Fruit fly (Drosophila melanogaster) whole organism, embryonic: Measurements from ENCODE around the gene eIF3l.
A peak's percentile ranks its signal among the peaks of the same experiment; 100 is the strongest.

Experiments
- Adf1 ChIP-seq: fragments of 200-800 bp; sonication (Bioruptor generic); IDR thresholded peaks from 2 replicates; pipeline ENCODE4 v1.3.6; 2022; ENCODE audit warnings: missing biosample characterization, missing genetic modification characterization
- Atf6 ChIP-seq: fragments of 200-800 bp; sonication (Bioruptor generic); IDR thresholded peaks from 2 replicates; pipeline ENCODE4 v1.3.6; 2022; ENCODE audit warnings: missing biosample characterization, missing genetic modification characterization
- CG10209 ChIP-seq: fragments of 200-800 bp; sonication (Bioruptor generic); optimal IDR thresholded peaks from 3 replicates; lab custom pipeline; 2017; ENCODE audit warnings: missing biosample characterization, mild to moderate bottlenecking, missing genetic modification characterization, missing genetic modification reagents
- CG11247 ChIP-seq: fragments of 200-800 bp; sonication (Bioruptor generic); IDR thresholded peaks from 2 replicates; pipeline ENCODE4 v1.3.6; 2022; ENCODE audit warnings: missing biosample characterization, missing genetic modification characterization
- CG12659 ChIP-seq: fragments of 200-800 bp; sonication (Bioruptor generic); optimal IDR thresholded peaks from 3 replicates; lab custom pipeline; 2017; ENCODE audit warnings: mild to moderate bottlenecking, missing biosample characterization, missing genetic modification reagents, missing genetic modification characterization
- CG14050 ChIP-seq: fragments of 200-800 bp; sonication (Bioruptor generic); IDR thresholded peaks from 3 replicates; pipeline ENCODE4 v1.3.6; 2022; ENCODE audit warnings: missing biosample characterization, missing genetic modification characterization
- CG17186 ChIP-seq: fragments of 200-800 bp; sonication (Bioruptor generic); optimal IDR thresholded peaks from 3 replicates; lab custom pipeline; 2017; ENCODE audit warnings: missing biosample characterization, missing genetic modification reagents, missing genetic modification characterization
- CG18262 ChIP-seq: fragments of 200-800 bp; optimal IDR thresholded peaks from 3 replicates; lab custom pipeline; 2019; ENCODE audit warnings: missing biosample characterization, mild to moderate bottlenecking, missing genetic modification characterization, moderate library complexity
- CG18599 ChIP-seq: fragments of 200-800 bp; sonication (Bioruptor generic); optimal IDR thresholded peaks from 3 replicates; lab custom pipeline; 2017; ENCODE audit warnings: missing biosample characterization, missing genetic modification characterization, mild to moderate bottlenecking, moderate library complexity, missing genetic modification reagents
- CG32532 ChIP-seq: fragments of 200-800 bp; sonication (Bioruptor generic); IDR thresholded peaks from 2 replicates; pipeline ENCODE4 v1.3.6; 2022; ENCODE audit warnings: missing biosample characterization, missing genetic modification characterization
- CG32772 ChIP-seq: fragments of 200-800 bp; sonication (Bioruptor generic); IDR thresholded peaks from 2 replicates; pipeline ENCODE4 v1.3.6; 2022; ENCODE audit warnings: missing biosample characterization, missing genetic modification characterization
- CG34224 ChIP-seq: fragments of 200-800 bp; sonication (Bioruptor generic); IDR thresholded peaks from 3 replicates; pipeline ENCODE4 v1.3.6; 2022; ENCODE audit warnings: missing biosample characterization, missing genetic modification characterization; ENCODE audit not compliant: partially characterized antibody
- CG3838 ChIP-seq: fragments of 200-800 bp; sonication (Bioruptor generic); optimal IDR thresholded peaks from 3 replicates; lab custom pipeline; 2016; ENCODE audit warnings: missing biosample characterization, missing genetic modification characterization
- CG6175 ChIP-seq: fragments of 200-800 bp; sonication (Bioruptor generic); IDR thresholded peaks from 3 replicates; pipeline ENCODE4 v1.3.6; 2022; ENCODE audit warnings: missing biosample characterization, missing genetic modification characterization
- CG6854 ChIP-seq: fragments of 200-800 bp; sonication (Bioruptor generic); optimal IDR thresholded peaks from 3 replicates; lab custom pipeline; 2017; ENCODE audit warnings: missing biosample characterization, mild to moderate bottlenecking, missing genetic modification characterization
- CG7839 ChIP-seq: fragments of 200-800 bp; sonication (Bioruptor generic); optimal IDR thresholded peaks from 3 replicates; lab custom pipeline; 2018; ENCODE audit warnings: missing biosample characterization, mild to moderate bottlenecking, missing genetic modification characterization, moderate library complexity
- CG8359 ChIP-seq: fragments of 200-800 bp; sonication (Bioruptor generic); optimal IDR thresholded peaks from 2 replicates; lab custom pipeline; 2017; ENCODE audit warnings: missing biosample characterization, mild to moderate bottlenecking, missing genetic modification characterization, borderline replicate concordance
- CG8388 ChIP-seq: fragments of 200-800 bp; sonication (Bioruptor generic); optimal IDR thresholded peaks from 2 replicates; lab custom pipeline; 2019; ENCODE audit warnings: missing biosample characterization, mild to moderate bottlenecking, missing genetic modification characterization, moderate library complexity
- CG8478 ChIP-seq: fragments of >200 bp; optimal IDR thresholded peaks from 2 replicates; lab custom pipeline; 2018
- D ChIP-seq, 2 experiments: fragments of 200-800 bp in 1 of 2; fragments of >200 bp in 1 of 2; sonication (Bioruptor generic) in 1 of 2; optimal IDR thresholded peaks; 2 replicates in 1 of 2; 3 replicates in 1 of 2; lab custom pipeline; 2017; ENCODE audit warnings: mild to moderate bottlenecking in 1 of 2, missing biosample characterization in 1 of 2, missing genetic modification characterization in 1 of 2, missing genetic modification reagents in 1 of 2
- D19A ChIP-seq: fragments of 200-800 bp; optimal IDR thresholded peaks from 3 replicates; lab custom pipeline; 2019; ENCODE audit warnings: missing biosample characterization, mild to moderate bottlenecking, missing genetic modification characterization, moderate library complexity
- Deaf1 ChIP-seq: fragments of 200-800 bp; optimal IDR thresholded peaks from 3 replicates; lab custom pipeline; 2019; ENCODE audit warnings: missing biosample characterization, mild to moderate bottlenecking, missing genetic modification characterization, moderate library complexity
- Dip3 ChIP-seq: fragments of 200-800 bp; sonication (Bioruptor generic); optimal IDR thresholded peaks from 3 replicates; lab custom pipeline; 2016; ENCODE audit warnings: missing biosample characterization, missing genetic modification characterization
- Dll ChIP-seq: fragments of 200-800 bp; sonication (Bioruptor generic); IDR thresholded peaks from 4 replicates; pipeline ENCODE4 v1.3.6; 2022; ENCODE audit warnings: missing biosample characterization, missing genetic modification characterization; ENCODE audit not compliant: partially characterized antibody
- ERR ChIP-seq: fragments of 200-800 bp; sonication (Bioruptor generic); optimal IDR thresholded peaks from 2 replicates; lab custom pipeline; 2016; ENCODE audit warnings: missing biosample characterization, missing genetic modification characterization
- Fer1 ChIP-seq: fragments of 200-800 bp; sonication (Bioruptor generic); optimal IDR thresholded peaks from 2 replicates; lab custom pipeline; 2017; ENCODE audit warnings: missing biosample characterization, mild to moderate bottlenecking, missing genetic modification characterization
- Hmr ChIP-seq: fragments of 200-800 bp; sonication (Bioruptor generic); optimal IDR thresholded peaks from 3 replicates; lab custom pipeline; 2017; ENCODE audit warnings: mild to moderate bottlenecking, missing biosample characterization, missing genetic modification reagents, missing genetic modification characterization
- Max ChIP-seq: fragments of 200-800 bp; sonication (Bioruptor generic); optimal IDR thresholded peaks from 2 replicates; lab custom pipeline; 2016; ENCODE audit warnings: missing biosample characterization, mild to moderate bottlenecking, missing genetic modification characterization
- NFAT ChIP-seq: fragments of 200-800 bp; sonication (Bioruptor generic); IDR thresholded peaks from 2 replicates; pipeline ENCODE4 v1.3.6; 2022; ENCODE audit warnings: missing biosample characterization, missing genetic modification characterization
- Rfx ChIP-seq: fragments of 200-800 bp; sonication (Bioruptor generic); IDR thresholded peaks from 2 replicates; pipeline ENCODE4 v1.3.6; 2022; ENCODE audit warnings: missing biosample characterization, missing genetic modification characterization
- Spps ChIP-seq: fragments of 200-800 bp; sonication (Bioruptor generic); optimal IDR thresholded peaks from 2 replicates; lab custom pipeline; 2018; ENCODE audit warnings: missing biosample characterization, mild to moderate bottlenecking, missing genetic modification characterization
- Tbp ChIP-seq: fragments of >200 bp; optimal IDR thresholded peaks from 2 replicates; lab custom pipeline; 2018; ENCODE audit warnings: missing biosample characterization, missing genetic modification characterization
- dimm ChIP-seq: fragments of 200-800 bp; sonication (Bioruptor generic); IDR thresholded peaks from 2 replicates; pipeline ENCODE4 v1.3.6; 2022; ENCODE audit warnings: missing biosample characterization, missing genetic modification characterization
- dpn ChIP-seq, 2 experiments: fragments of 200-800 bp; sonication (Bioruptor generic); optimal IDR thresholded peaks; 3 replicates each; lab custom pipeline; 2016; ENCODE audit warnings: missing biosample characterization in 2 of 2, missing genetic modification characterization in 2 of 2
- fd64A ChIP-seq: fragments of 200-800 bp; sonication (Bioruptor generic); optimal IDR thresholded peaks from 3 replicates; lab custom pipeline; 2018; ENCODE audit warnings: missing biosample characterization, mild to moderate bottlenecking, missing genetic modification characterization
- grau ChIP-seq: fragments of 200-800 bp; optimal IDR thresholded peaks from 3 replicates; lab custom pipeline; 2019; ENCODE audit warnings: missing biosample characterization, mild to moderate bottlenecking, missing genetic modification characterization, moderate library complexity
- gsb ChIP-seq: fragments of 200-800 bp; sonication (Bioruptor generic); IDR thresholded peaks from 2 replicates; pipeline ENCODE4 v1.3.6; 2022; ENCODE audit warnings: missing biosample characterization, missing genetic modification characterization
- hkb ChIP-seq, 2 experiments: fragments of 200-800 bp in 1 of 2; fragments of >200 bp in 1 of 2; sonication (Bioruptor generic) in 1 of 2; IDR thresholded peaks in 1 of 2; optimal IDR thresholded peaks in 1 of 2; 2 replicates each; pipeline versions ENCODE4 v1.3.6 to Lab custom; 2017 to 2022; ENCODE audit warnings: missing biosample characterization in 1 of 2, missing genetic modification characterization in 1 of 2
- ind ChIP-seq: fragments of 200-800 bp; sonication (Bioruptor generic); optimal IDR thresholded peaks from 3 replicates; lab custom pipeline; 2016; ENCODE audit warnings: missing biosample characterization, missing genetic modification characterization
- kah ChIP-seq: fragments of 200-800 bp; sonication (Bioruptor generic); optimal IDR thresholded peaks from 2 replicates; lab custom pipeline; 2018; ENCODE audit warnings: missing biosample characterization, mild to moderate bottlenecking, missing genetic modification characterization
- lilli ChIP-seq: fragments of 200-800 bp; sonication (Bioruptor generic); optimal IDR thresholded peaks from 3 replicates; lab custom pipeline; 2016; ENCODE audit warnings: missing biosample characterization, missing genetic modification characterization
- lola ChIP-seq, 3 experiments: fragments of >200 bp in 2 of 3; fragments of 200-800 bp in 1 of 3; sonication (Bioruptor generic) in 1 of 3; optimal IDR thresholded peaks; 2 replicates each; lab custom pipeline; 2017 to 2019; ENCODE audit warnings: missing biosample characterization in 3 of 3, missing genetic modification characterization in 3 of 3, mild to moderate bottlenecking in 1 of 3, moderate library complexity in 1 of 3
- lov ChIP-seq, 2 experiments: fragments of 200-800 bp in 1 of 2; fragments of >200 bp in 1 of 2; sonication (Bioruptor generic) in 1 of 2; IDR thresholded peaks in 1 of 2; optimal IDR thresholded peaks in 1 of 2; 2 replicates in 1 of 2; 3 replicates in 1 of 2; pipeline versions ENCODE4 v1.3.6 to Lab custom; 2017 to 2022; ENCODE audit warnings: missing biosample characterization in 1 of 2, missing genetic modification characterization in 1 of 2
- psq ChIP-seq: fragments of 200-800 bp; sonication (Bioruptor generic); optimal IDR thresholded peaks from 2 replicates; lab custom pipeline; 2017; ENCODE audit warnings: missing biosample characterization, missing genetic modification characterization
- slbo ChIP-seq: fragments of 200-800 bp; sonication (Bioruptor generic); IDR thresholded peaks from 2 replicates; pipeline ENCODE4 v1.3.6; 2022; ENCODE audit warnings: missing biosample characterization, missing genetic modification characterization
- sob ChIP-seq: fragments of 200-800 bp; sonication (Bioruptor generic); IDR thresholded peaks from 2 replicates; pipeline ENCODE4 v1.3.6; 2022; ENCODE audit warnings: missing biosample characterization, missing genetic modification characterization
- sr ChIP-seq: fragments of 200-800 bp; sonication (Bioruptor generic); IDR thresholded peaks from 3 replicates; pipeline ENCODE4 v1.3.6; 2022; ENCODE audit warnings: missing biosample characterization, missing genetic modification characterization
- tx ChIP-seq: fragments of 200-800 bp; sonication (Bioruptor generic); optimal IDR thresholded peaks from 2 replicates; lab custom pipeline; 2016; ENCODE audit warnings: missing biosample characterization, missing genetic modification characterization
- zen2 ChIP-seq: fragments of 200-800 bp; sonication (Bioruptor generic); IDR thresholded peaks from 3 replicates; pipeline ENCODE4 v1.3.6; 2022; ENCODE audit warnings: missing biosample characterization, missing genetic modification characterization; ENCODE audit not compliant: partially characterized antibody

eIF3l gene

DNA sequence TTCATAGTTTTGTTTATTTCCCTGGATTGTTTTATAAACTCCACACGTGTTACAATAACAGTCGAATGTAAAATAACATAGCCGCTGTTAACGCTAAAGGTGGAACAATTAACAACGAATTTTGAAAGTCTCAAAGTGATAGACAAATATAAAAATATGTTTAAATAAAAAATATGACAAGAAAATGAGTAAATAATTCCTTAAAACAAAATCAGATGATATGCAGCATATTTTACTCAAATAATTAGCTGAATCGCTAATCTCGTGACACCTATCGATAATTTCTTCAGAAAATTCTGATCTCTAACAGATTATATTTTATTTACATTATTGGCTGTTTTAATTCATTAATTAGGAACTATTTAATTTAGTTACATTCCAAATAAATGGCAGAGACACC is 9.3 kb downstream of the eIF3l start, which contains the start of the genes CG5645 and Atg12 (continued):
- TF ChIP-seq lov (optimal IDR thresholded peaks at IDR 0.05; lab: Kevin White, UChicago) (no peak), lov (GFP tag; IDR thresholded peaks at IDR 0.05; lab: Robert Waterston, UW) (no peak), Deaf1 (peak; percentile 24), CG32532 (GFP tag; lab: Robert Waterston, UW) (peak; percentile 74; the same call in 1 of the 2 replicates), hkb (optimal IDR thresholded peaks at IDR 0.05; lab: Kevin White, UChicago) (no peak), hkb (GFP tag; IDR thresholded peaks at IDR 0.05; lab: Robert Waterston, UW) (peak; percentile 61; the same call in 1 of the 2 replicates), CG8388 (peak; percentile 64), grau (tag; lab: Kevin White, UChicago) (peak; percentile 62), Tbp (no peak), fd64A (GFP tag; lab: Kevin White, UChicago) (no peak), psq (no peak), CG18599 (GFP tag; lab: Kevin White, UChicago) (peak; percentile 70), Hmr (GFP tag; lab: Kevin White, UChicago) (peak; percentile 44), tx (no peak), CG34224 (GFP tag; lab: Robert Waterston, UW) (peak; percentile 82), D19A (tag; lab: Kevin White, UChicago) (peak; percentile 65), CG18262 (peak; percentile 63), CG3838 (no peak), lilli (GFP tag; lab: Kevin White, UChicago) (peak; percentile 43), sob (GFP tag; lab: Robert Waterston, UW) (peak; percentile 76), Rfx (GFP tag; lab: Robert Waterston, UW) (peak; percentile 69; the same call in 1 of the 2 replicates), kah (no peak), ind (GFP tag; lab: Kevin White, UChicago) (peak; percentile 58), CG32772 (GFP tag; lab: Robert Waterston, UW) (no peak), CG10209 (GFP tag; lab: Kevin White, UChicago) (no peak), CG6854 (GFP tag; lab: Kevin White, UChicago) (no peak), Max (GFP tag; lab: Kevin White, UChicago) (peak; percentile 74), CG8478 (lab: Kevin White, UChicago) (no peak), CG6175 (GFP tag; lab: Robert Waterston, UW) (no peak), Dip3 (GFP tag; lab: Kevin White, UChicago) (no peak), gsb (GFP tag; lab: Robert Waterston, UW) (no peak), lola (GFP tag; optimal IDR thresholded peaks at IDR 0.05; lab: Kevin White, UChicago) (peak in 1 of 3 experiments; percentile 43), zen2 (GFP tag; lab: Robert Waterston, UW) (peak; percentile 38; the same call in 1 of the 3 replicates), CG11247 (GFP tag; lab: Robert Waterston, UW) (peak; percentile 65), CG8359 (GFP tag; lab: Kevin White, UChicago) (no peak), NFAT (no peak), ERR (GFP tag; lab: Kevin White, UChicago) (no peak), Fer1 (GFP tag; lab: Kevin White, UChicago) (peak; percentile 75), slbo (peak; percentile 78), sr (no peak), CG14050 (GFP tag; lab: Robert Waterston, UW) (peak; percentile 36; the same call in 1 of the 3 replicates), dimm (GFP tag; lab: Robert Waterston, UW) (no peak), CG7839 (tag; lab: Kevin White, UChicago) (peak; percentile 54), Atf6 (peak; percentile 61; the same call in 1 of the 2 replicates), CG17186 (GFP tag; lab: Kevin White, UChicago) (peak; percentile 74), dpn (GFP tag; optimal IDR thresholded peaks at IDR 0.05; lab: Kevin White, UChicago) (peak; percentile 3 to 65), Dll (peak; percentile 94), D (optimal IDR thresholded peaks at IDR 0.05; lab: Kevin White, UChicago) (no peak), D (GFP tag; optimal IDR thresholded peaks at IDR 0.05; lab: Kevin White, UChicago) (peak; percentile 20), Spps (tag; lab: Kevin White, UChicago) (no peak), CG12659 (GFP tag; lab: Kevin White, UChicago) (peak; percentile 60), Adf1 (no peak)
